Worm (Caenorhabditis elegans): ENCODE data around the gene F59B10.5.

Gene F59B10.5

DNA sequence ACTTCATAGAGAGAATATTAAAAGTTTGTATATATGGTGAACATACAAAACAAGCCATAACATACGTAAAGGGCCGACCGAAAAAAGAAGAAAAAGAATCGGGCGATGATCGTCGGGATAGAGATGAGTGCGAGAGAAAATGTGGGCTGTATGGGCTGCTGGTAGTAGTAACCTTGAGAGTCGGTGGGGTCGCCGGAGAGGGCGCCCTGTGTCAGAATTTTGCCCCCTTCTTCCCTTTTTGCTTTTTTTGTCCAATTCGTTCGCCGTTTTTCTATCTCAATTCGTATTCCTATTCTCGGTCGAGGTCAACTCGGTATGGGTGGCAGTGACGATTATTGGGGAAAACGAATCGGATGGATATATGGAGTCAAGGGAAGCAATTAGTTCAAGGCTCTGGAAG, 17.5 kb downstream of the F59B10.5 start:
- TF ChIP-seq drap-1 (GFP tag; optimal IDR thresholded peaks at IDR 0.05) (no peak), hlh-1 (tag; optimal IDR thresholded peaks at IDR 0.05) (no peak), elt-1 (tag; optimal IDR thresholded peaks at IDR 0.05; ENCODE audit: borderline replicate concordance, insufficient read depth) (no peak), nhr-237 (tag; optimal IDR thresholded peaks at IDR 0.05) (no peak), ham-2 (GFP tag; optimal IDR thresholded peaks at IDR 0.05) (no peak), blmp-1 (tag; optimal IDR thresholded peaks at IDR 0.05) (no peak), snpc-4 (tag; optimal IDR thresholded peaks at IDR 0.05) (no peak), nhr-76 (tag; optimal IDR thresholded peaks at IDR 0.05) (no peak), mab-5 (tag; optimal IDR thresholded peaks at IDR 0.05) (no peak), sem-2 (GFP tag; optimal IDR thresholded peaks at IDR 0.05) (no peak), flh-1 (GFP tag; optimal IDR thresholded peaks at IDR 0.05) (no peak), elt-3 (tag; optimal IDR thresholded peaks at IDR 0.05) (no peak), ztf-11 (tag; optimal IDR thresholded peaks at IDR 0.05) (no peak), tbx-8 (GFP tag; optimal IDR thresholded peaks at IDR 0.05) (no peak)

DNA sequence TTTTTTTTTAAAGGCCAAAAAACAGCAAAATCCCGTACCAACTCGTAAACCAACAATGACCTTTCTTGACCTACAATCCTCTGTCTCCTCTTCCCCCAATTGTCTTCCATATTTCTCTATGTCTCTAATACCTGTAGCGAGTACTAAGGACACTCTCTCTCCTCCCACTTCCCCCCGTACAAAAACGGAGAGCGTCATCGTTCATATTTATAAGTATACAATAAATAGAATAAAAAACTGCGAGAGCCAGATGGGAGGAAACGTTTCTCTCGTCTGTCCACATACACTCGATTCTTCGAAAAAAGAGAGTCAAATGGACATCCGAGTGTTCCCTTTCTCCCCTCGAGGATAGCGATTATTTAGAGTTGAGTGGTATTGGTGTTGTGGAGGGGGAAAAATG, 18.8 kb downstream of the F59B10.5 start:
- TF ChIP-seq cnd-1 (tag; optimal IDR thresholded peaks at IDR 0.05) (peak; percentile 23), mep-1 (tag; optimal IDR thresholded peaks at IDR 0.05) (peak; percentile 17), nhr-2 (tag; optimal IDR thresholded peaks at IDR 0.05) (peak; percentile 83), ham-2 (GFP tag; optimal IDR thresholded peaks at IDR 0.05) (no peak)

DNA sequence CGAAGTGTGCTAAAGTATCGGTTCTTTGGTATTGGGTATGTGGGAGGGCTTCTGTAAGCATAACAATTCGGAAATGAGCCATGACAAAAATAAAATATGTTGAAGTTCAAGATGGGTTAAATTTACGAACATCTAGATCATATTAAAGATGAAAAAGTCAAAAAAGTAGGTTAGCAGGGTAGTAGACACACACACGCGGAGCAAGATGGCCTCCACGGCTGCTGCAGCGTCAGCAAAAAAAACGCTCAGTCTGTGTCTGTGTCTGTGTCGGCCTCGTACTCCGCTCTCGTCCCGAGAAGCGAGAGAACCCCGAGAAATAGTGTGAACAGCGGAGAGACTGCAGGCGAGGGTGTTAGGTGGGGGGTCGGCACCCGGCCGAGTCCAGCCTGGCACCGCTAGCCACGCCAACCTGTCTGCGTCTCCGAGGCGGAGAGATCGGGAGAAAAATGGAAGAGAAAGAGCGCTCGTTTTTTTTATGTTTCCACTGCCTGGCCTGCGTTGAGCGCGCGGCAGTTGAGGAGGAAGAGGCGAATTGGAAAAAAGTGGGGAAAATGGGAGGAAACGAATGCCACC, 20.9 kb downstream of the F59B10.5 start, which contains the start of gene myrf-1:
myrf-1 (minus strand) TSS at position 51 of the 573 bp plus-strand sequence.
- TF ChIP-seq M03D4.4 (tag; optimal IDR thresholded peaks at IDR 0.05): peak; percentile 48
- TF ChIP-seq ceh-83 (GFP tag; optimal IDR thresholded peaks at IDR 0.05): no peak
- TF ChIP-seq elt-1 (tag; optimal IDR thresholded peaks at IDR 0.05; ENCODE audit: borderline replicate concordance, insufficient read depth): no peak
- TF ChIP-seq sem-2 (GFP tag; optimal IDR thresholded peaks at IDR 0.05): no peak
- TF ChIP-seq snpc-4 (tag; optimal IDR thresholded peaks at IDR 0.05): no peak
- peak; percentile 33 for TF ChIP-seq lsy-2 (tag; optimal IDR thresholded peaks at IDR 0.05)
- peak; percentile 94 for TF ChIP-seq ham-2 (GFP tag; optimal IDR thresholded peaks at IDR 0.05)
- TF ChIP-seq pha-4 (tag; optimal IDR thresholded peaks at IDR 0.05): peak; percentile 44
- no peak for TF ChIP-seq nhr-12 (tag; optimal IDR thresholded peaks at IDR 0.05)
- peak; percentile 81 for TF ChIP-seq mep-1 (tag; optimal IDR thresholded peaks at IDR 0.05)
- TF ChIP-seq drap-1 (GFP tag; optimal IDR thresholded peaks at IDR 0.05): peak; percentile 65
- peak; percentile 68 for TF ChIP-seq mls-2 (tag; optimal IDR thresholded peaks at IDR 0.05)
- TF ChIP-seq cnd-1 (tag; optimal IDR thresholded peaks at IDR 0.05): peak; percentile 61
- TF ChIP-seq hlh-1 (tag; optimal IDR thresholded peaks at IDR 0.05): peak; percentile 33
- TF ChIP-seq bed-3 (GFP tag; optimal IDR thresholded peaks at IDR 0.05): no peak
- TF ChIP-seq mab-5 (tag; optimal IDR thresholded peaks at IDR 0.05): no peak
- TF ChIP-seq unc-39 (tag; optimal IDR thresholded peaks at IDR 0.05): no peak
- peak; percentile 46 for TF ChIP-seq nhr-2 (tag; optimal IDR thresholded peaks at IDR 0.05)
- peak; percentile 39 for TF ChIP-seq unc-62 (GFP tag; optimal IDR thresholded peaks at IDR 0.05)
- peak; percentile 73 for TF ChIP-seq unc-120 (tag; optimal IDR thresholded peaks at IDR 0.05; ENCODE audit: poor library complexity, severe bottlenecking)
- TF ChIP-seq ces-1 (GFP tag; optimal IDR thresholded peaks at IDR 0.05): peak; percentile 58
- TF ChIP-seq ztf-11 (tag; optimal IDR thresholded peaks at IDR 0.05): peak; percentile 76
- TF ChIP-seq sptf-1 (tag; optimal IDR thresholded peaks at IDR 0.05): peak; percentile 74
- no peak for TF ChIP-seq nhr-76 (tag; optimal IDR thresholded peaks at IDR 0.05)
- no peak for TF ChIP-seq blmp-1 (tag; optimal IDR thresholded peaks at IDR 0.05)
- TF ChIP-seq nhr-237 (tag; optimal IDR thresholded peaks at IDR 0.05): no peak
- TF ChIP-seq nhr-28 (tag; optimal IDR thresholded peaks at IDR 0.05): no peak

DNA sequence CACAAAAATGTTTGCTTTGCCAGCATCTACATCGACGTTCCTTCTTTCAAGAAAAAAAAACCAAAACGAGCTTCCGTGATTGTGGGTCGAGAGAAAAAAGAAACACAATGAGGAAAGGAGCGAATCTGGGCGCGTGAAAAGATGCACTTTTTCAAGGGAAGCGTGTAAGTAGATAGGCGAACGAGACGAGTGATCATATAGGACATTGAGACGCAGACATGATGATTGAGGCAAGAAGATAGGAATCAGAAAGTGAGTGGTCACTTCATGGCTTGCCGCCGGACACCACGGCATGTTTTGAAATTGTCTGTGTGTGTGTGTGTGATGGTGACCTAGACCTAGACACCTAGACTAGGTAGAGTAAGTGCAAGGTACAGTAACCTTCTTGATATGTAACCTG, 21.9 kb downstream of the F59B10.5 start:
- peak; percentile 3 for TF ChIP-seq blmp-1 (tag; optimal IDR thresholded peaks at IDR 0.05)
- TF ChIP-seq elt-1 (tag; optimal IDR thresholded peaks at IDR 0.05; ENCODE audit: borderline replicate concordance, insufficient read depth): peak; percentile 65
- peak; percentile 57 for TF ChIP-seq unc-62 (GFP tag; optimal IDR thresholded peaks at IDR 0.05)
- TF ChIP-seq ham-2 (GFP tag; optimal IDR thresholded peaks at IDR 0.05): peak; percentile 27
- no peak for TF ChIP-seq mls-2 (tag; optimal IDR thresholded peaks at IDR 0.05)
- no peak for TF ChIP-seq lsy-2 (tag; optimal IDR thresholded peaks at IDR 0.05)
- no peak for TF ChIP-seq cnd-1 (tag; optimal IDR thresholded peaks at IDR 0.05)
- TF ChIP-seq pha-4 (tag; optimal IDR thresholded peaks at IDR 0.05): no peak
- TF ChIP-seq tbx-8 (GFP tag; optimal IDR thresholded peaks at IDR 0.05): no peak
- TF ChIP-seq lin-32 (GFP tag; optimal IDR thresholded peaks at IDR 0.05): no peak
- TF ChIP-seq ces-1 (GFP tag; optimal IDR thresholded peaks at IDR 0.05): peak; percentile 37
- TF ChIP-seq nhr-237 (tag; optimal IDR thresholded peaks at IDR 0.05): no peak
